Fruit fly (Drosophila melanogaster) whole organism, wandering third instar larva: ENCODE measurements around the gene AMPKalpha.

Source experiments
- Abd-B ChIP-seq: fragments of >200 bp; optimal IDR thresholded peaks from 2 replicates; lab custom pipeline; 2017; ENCODE audit warnings: missing biosample characterization, missing genetic modification characterization
- CG32264 ChIP-seq: fragments of 200-800 bp; sonication (Bioruptor generic); optimal IDR thresholded peaks from 2 replicates; lab custom pipeline; 2016; ENCODE audit warnings: missing biosample characterization, missing genetic modification characterization
- CG9705 ChIP-seq: fragments of 200-800 bp; sonication (Bioruptor generic); optimal IDR thresholded peaks from 2 replicates; lab custom pipeline; 2018; ENCODE audit warnings: missing biosample characterization, mild to moderate bottlenecking, missing genetic modification characterization
- Dfd ChIP-seq: fragments of >200 bp; optimal IDR thresholded peaks from 2 replicates; lab custom pipeline; 2017; ENCODE audit warnings: missing biosample characterization, missing genetic modification characterization
- Dif ChIP-seq: fragments of 200-275, 200-300 bp; sonication (Bioruptor generic); optimal IDR thresholded peaks from 2 replicates; lab custom pipeline; 2018; ENCODE audit warnings: missing biosample characterization, missing genetic modification characterization; ENCODE audit not compliant: partially characterized antibody
- GATAd ChIP-seq: sonication (Bioruptor generic); optimal IDR thresholded peaks from 2 replicates; lab custom pipeline; 2016; ENCODE audit warnings: missing biosample characterization, missing genetic modification characterization
- HLH106 ChIP-seq: fragments of 200-800 bp; optimal IDR thresholded peaks from 3 replicates; lab custom pipeline; 2019; ENCODE audit warnings: missing biosample characterization, mild to moderate bottlenecking, missing genetic modification characterization, moderate library complexity
- Hr78 ChIP-seq: fragments of >200 bp; optimal IDR thresholded peaks from 2 replicates; lab custom pipeline; 2017; ENCODE audit warnings: missing biosample characterization, missing genetic modification characterization
- Jra ChIP-seq: sonication (Bioruptor generic); optimal IDR thresholded peaks from 2 replicates; lab custom pipeline; 2016; ENCODE audit warnings: missing biosample characterization, missing genetic modification characterization
- Mio ChIP-seq: sonication (Bioruptor generic); optimal IDR thresholded peaks from 2 replicates; lab custom pipeline; 2016; ENCODE audit warnings: missing biosample characterization, missing genetic modification characterization
- Myc ChIP-seq: fragments of >200 bp; optimal IDR thresholded peaks from 2 replicates; lab custom pipeline; 2017
- Sp1 ChIP-seq: fragments of 200-800 bp; sonication (Bioruptor generic); optimal IDR thresholded peaks from 3 replicates; lab custom pipeline; 2019; ENCODE audit warnings: missing biosample characterization, mild to moderate bottlenecking, missing genetic modification characterization, moderate library complexity
- Vsx2 ChIP-seq: fragments of 200-300, 225-300 bp; sonication (Bioruptor generic); optimal IDR thresholded peaks from 2 replicates; lab custom pipeline; 2018; ENCODE audit warnings: missing biosample characterization, missing genetic modification characterization; ENCODE audit not compliant: partially characterized antibody
- br ChIP-seq: fragments of 200-800 bp; sonication (Bioruptor generic); optimal IDR thresholded peaks from 2 replicates; lab custom pipeline; 2016; ENCODE audit warnings: missing biosample characterization, missing genetic modification characterization
- brk ChIP-seq: fragments of 200-800 bp; sonication (Bioruptor generic); optimal IDR thresholded peaks from 2 replicates; lab custom pipeline; 2016; ENCODE audit warnings: missing biosample characterization, mild to moderate bottlenecking, missing genetic modification characterization
- dl ChIP-seq, 2 experiments: fragments of 175-275, 200-275 bp in 1 of 2; fragments of 200-275 bp in 1 of 2; sonication (Bioruptor generic); optimal IDR thresholded peaks; lab custom pipeline; 2018; ENCODE audit warnings: mild to moderate bottlenecking in 2 of 2, missing biosample characterization in 2 of 2, missing genetic modification characterization in 2 of 2, moderate library complexity in 2 of 2; ENCODE audit not compliant: partially characterized antibody in 2 of 2, insufficient read depth in 1 of 2
- dsf ChIP-seq: sonication (Bioruptor generic); optimal IDR thresholded peaks from 2 replicates; lab custom pipeline; 2016; ENCODE audit warnings: missing biosample characterization, missing genetic modification characterization, borderline replicate concordance
- ey ChIP-seq: fragments of 200-800 bp; sonication (Bioruptor generic); optimal IDR thresholded peaks from 2 replicates; lab custom pipeline; 2016; ENCODE audit warnings: missing biosample characterization, missing genetic modification characterization
- foxo ChIP-seq, 2 experiments: fragments of 200-800 bp; sonication (Bioruptor generic); optimal IDR thresholded peaks; 2 replicates in 1 of 2; 3 replicates in 1 of 2; lab custom pipeline; 2016 to 2017; ENCODE audit warnings: missing biosample characterization in 2 of 2, missing genetic modification characterization in 2 of 2
- fru ChIP-seq: fragments of 200-800 bp; sonication (Bioruptor generic); optimal IDR thresholded peaks from 3 replicates; lab custom pipeline; 2016; ENCODE audit warnings: missing biosample characterization, mild to moderate bottlenecking, missing genetic modification characterization
- h ChIP-seq: fragments of 200-800 bp; sonication (Bioruptor generic); optimal IDR thresholded peaks from 3 replicates; lab custom pipeline; 2016; ENCODE audit warnings: missing biosample characterization, mild to moderate bottlenecking, missing genetic modification characterization
- jim ChIP-seq: fragments of 175-275, 200-325 bp; sonication (Bioruptor generic); optimal IDR thresholded peaks from 2 replicates; lab custom pipeline; 2016; ENCODE audit warnings: missing biosample characterization, mild to moderate bottlenecking, missing genetic modification characterization
- lola ChIP-seq: fragments of >200 bp; optimal IDR thresholded peaks from 2 replicates; lab custom pipeline; 2017; ENCODE audit warnings: missing biosample characterization, missing genetic modification characterization
- psq ChIP-seq: fragments of 200-800 bp; sonication (Bioruptor generic); optimal IDR thresholded peaks from 3 replicates; lab custom pipeline; 2017; ENCODE audit warnings: missing biosample characterization, mild to moderate bottlenecking, missing genetic modification characterization, moderate library complexity
- sage ChIP-seq: fragments of 200-800 bp; sonication (Bioruptor generic); optimal IDR thresholded peaks from 2 replicates; lab custom pipeline; 2016; ENCODE audit warnings: missing biosample characterization, mild to moderate bottlenecking, missing genetic modification characterization
- sv ChIP-seq: fragments of 200-800 bp; sonication (Bioruptor generic); optimal IDR thresholded peaks from 3 replicates; lab custom pipeline; 2016; ENCODE audit warnings: missing biosample characterization, missing genetic modification characterization
- usp ChIP-seq: fragments of >200 bp; optimal IDR thresholded peaks from 2 replicates; lab custom pipeline; 2017; ENCODE audit warnings: missing biosample characterization, missing genetic modification characterization
- woc ChIP-seq: sonication (Bioruptor generic); optimal IDR thresholded peaks from 2 replicates; lab custom pipeline; 2016; ENCODE audit warnings: missing biosample characterization, mild to moderate bottlenecking, missing genetic modification characterization

The AMPKalpha gene

dm6 chrX:1408964-1409363 is 33.6 kb downstream of the AMPKalpha start, which contains the start of gene futsch:
Gene futsch (plus strand): TSS chrX:1409069.
- no peak for TF ChIP-seq Dfd (GFP tag; lab: Kevin White, UChicago)
- no peak for TF ChIP-seq sv (GFP tag; lab: Kevin White, UChicago)
- TF ChIP-seq Hr78 (GFP tag; lab: Kevin White, UChicago), result no peak
- TF ChIP-seq lola (GFP tag; lab: Kevin White, UChicago), result no peak
- TF ChIP-seq CG9705 (GFP tag; lab: Kevin White, UChicago), result no peak
- TF ChIP-seq dsf (GFP tag; lab: Kevin White, UChicago), result no peak
- no peak for TF ChIP-seq h

- TF ChIP-seq Abd-B (GFP tag; lab: Kevin White, UChicago) (no peak), ey (GFP tag; lab: Kevin White, UChicago) (no peak), jim (GFP tag; lab: Kevin White, UChicago) (no peak), Vsx2 (GFP tag; lab: Kevin White, UChicago) (no peak), CG32264 (no peak), Dif (GFP tag; lab: Kevin White, UChicago) (no peak), Myc (lab: Kevin White, UChicago) (no peak), brk (GFP tag; lab: Kevin White, UChicago) (no peak), usp (GFP tag; lab: Kevin White, UChicago) (no peak), sv (GFP tag; lab: Kevin White, UChicago) (no peak), Hr78 (GFP tag; lab: Kevin White, UChicago) (no peak), dl (GFP tag; optimal IDR thresholded peaks at IDR 0.05; lab: Kevin White, UChicago; ENCODE audit: insufficient read depth in 1 of 2, partially characterized antibody in 2 of 2) (no peak), h (no peak), dsf (GFP tag; lab: Kevin White, UChicago) (no peak), woc (GFP tag; lab: Kevin White, UChicago) (no peak), sage (no peak)
- TF ChIP-seq, all 38 proteins: peak for 0
Observed at dm6 chrX:1410312-1410711, 35.0 kb downstream of the AMPKalpha start.

DNA sequence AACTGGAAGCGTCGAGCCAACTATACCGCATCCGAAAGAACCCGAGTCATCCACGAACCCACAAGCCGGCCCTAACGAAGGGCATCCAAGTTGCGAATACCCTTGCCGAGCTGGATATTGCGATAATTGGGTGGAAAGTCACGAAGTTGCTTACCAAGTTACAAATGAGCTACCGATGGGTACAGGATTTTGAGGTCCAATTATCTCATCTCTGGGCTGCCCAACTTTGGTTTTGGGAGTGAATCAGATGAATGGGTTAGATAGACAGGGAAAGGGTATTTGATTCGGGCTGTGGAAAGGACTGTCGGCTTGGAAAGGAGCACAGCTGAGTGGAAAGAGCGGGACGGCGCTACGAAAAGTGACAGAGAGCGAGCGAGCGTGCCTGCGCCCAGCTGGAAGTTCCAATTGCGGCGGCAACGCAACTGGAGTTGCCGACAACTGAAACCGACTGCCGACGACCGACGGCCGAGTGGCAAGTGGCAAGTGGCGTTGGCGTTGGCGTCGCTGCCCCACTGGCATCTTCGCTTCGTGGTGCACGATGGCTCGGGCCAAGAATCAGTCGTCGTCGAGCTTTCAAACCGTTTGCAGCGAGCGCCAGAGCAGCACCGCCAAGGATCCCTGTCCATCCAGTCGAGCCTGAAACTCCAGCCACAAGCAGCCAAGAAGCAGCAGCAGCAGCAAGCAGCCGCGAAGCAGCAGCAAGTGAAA is 36.0 kb downstream of the AMPKalpha start:
- TF ChIP-seq h, result peak; percentile 12
- TF ChIP-seq ey (GFP tag; lab: Kevin White, UChicago), result peak; percentile 36
- TF ChIP-seq br (GFP tag; lab: Kevin White, UChicago), result peak; percentile 18
- TF ChIP-seq Sp1 (GFP tag; lab: Kevin White, UChicago), result peak; percentile 17
- peak; percentile 43 for TF ChIP-seq fru (GFP tag; lab: Kevin White, UChicago)
- no peak for TF ChIP-seq Hr78 (GFP tag; lab: Kevin White, UChicago)
- TF ChIP-seq psq (GFP tag; lab: Kevin White, UChicago), result peak; percentile 8
- peak; percentile 4 for TF ChIP-seq HLH106
- TF ChIP-seq Jra (GFP tag; lab: Kevin White, UChicago), result no peak
- peak in 1 of 2 experiments; percentile 22 for TF ChIP-seq foxo (GFP tag; optimal IDR thresholded peaks at IDR 0.05; lab: Kevin White, UChicago)
- no peak for TF ChIP-seq usp (GFP tag; lab: Kevin White, UChicago)
- peak; percentile 80 for TF ChIP-seq woc (GFP tag; lab: Kevin White, UChicago)
- TF ChIP-seq Vsx2 (GFP tag; lab: Kevin White, UChicago), result peak; percentile 31

DNA sequence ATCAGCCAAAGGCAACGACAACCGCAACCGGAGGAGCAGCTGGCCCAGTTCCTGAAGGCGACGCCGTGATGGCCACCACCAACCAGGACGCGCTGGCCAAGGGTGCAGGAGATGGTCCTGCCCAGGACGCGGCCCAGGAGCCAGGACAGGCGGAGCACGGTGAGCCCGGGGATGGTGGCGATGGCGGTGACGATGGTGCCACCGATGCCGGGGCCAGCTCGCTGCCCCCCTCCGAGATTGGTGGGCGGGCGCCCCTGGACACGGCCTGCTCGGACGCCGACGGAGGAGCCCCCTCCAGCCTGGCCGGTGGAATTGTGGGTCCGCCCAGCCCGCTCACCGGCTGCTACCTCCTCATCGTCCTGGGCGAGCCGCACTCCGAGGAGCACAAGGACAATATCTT is 38.9 kb downstream of the AMPKalpha start:
- no peak for TF ChIP-seq Mio (GFP tag; lab: Kevin White, UChicago)
- TF ChIP-seq dsf (GFP tag; lab: Kevin White, UChicago), result no peak
- TF ChIP-seq Dfd (GFP tag; lab: Kevin White, UChicago), result peak; percentile 97
- no peak for TF ChIP-seq CG32264
- no peak for TF ChIP-seq GATAd (GFP tag; lab: Kevin White, UChicago)
- TF ChIP-seq, all 38 proteins: peak for 1
